Fruit fly (Drosophila melanogaster) whole organism, pupa: ENCODE results near the gene CG42654.

Source experiments
- CG10348 ChIP-seq: fragments of 200-800 bp; sonication (Bioruptor generic); IDR thresholded peaks from 2 replicates; pipeline ENCODE4 v1.3.6; 2022; ENCODE audit warnings: missing biosample characterization, missing genetic modification characterization
- CG12605 ChIP-seq: fragments of 200-800 bp; sonication (Bioruptor generic); IDR thresholded peaks from 2 replicates; pipeline ENCODE4 v1.3.6; 2022; ENCODE audit warnings: missing biosample characterization, missing genetic modification characterization
- CG13204 ChIP-seq: fragments of 200-800 bp; sonication (Bioruptor generic); optimal IDR thresholded peaks from 2 replicates; lab custom pipeline; 2018; ENCODE audit warnings: missing biosample characterization, mild to moderate bottlenecking, missing genetic modification characterization, moderate library complexity
- CG14655 ChIP-seq: fragments of 200-800 bp; sonication (Bioruptor generic); optimal IDR thresholded peaks from 3 replicates; lab custom pipeline; 2017; ENCODE audit warnings: mild to moderate bottlenecking, missing biosample characterization, missing genetic modification reagents, missing genetic modification characterization
- CG15710 ChIP-seq: fragments of 200-800 bp; sonication (Bioruptor generic); optimal IDR thresholded peaks from 2 replicates; lab custom pipeline; 2018; ENCODE audit warnings: missing biosample characterization, mild to moderate bottlenecking, missing genetic modification characterization, moderate library complexity
- CG17806 ChIP-seq: fragments of 200-800 bp; sonication (Bioruptor generic); optimal IDR thresholded peaks from 2 replicates; lab custom pipeline; 2018; ENCODE audit warnings: missing biosample characterization, mild to moderate bottlenecking, missing genetic modification characterization, moderate library complexity
- CG32121 ChIP-seq: fragments of 200-800 bp; sonication (Bioruptor generic); IDR thresholded peaks from 2 replicates; pipeline ENCODE4 v1.3.6; 2022; ENCODE audit warnings: missing biosample characterization, missing genetic modification characterization
- CG34367 ChIP-seq: fragments of 200-800 bp; sonication (Bioruptor generic); optimal IDR thresholded peaks from 2 replicates; lab custom pipeline; 2018; ENCODE audit warnings: missing biosample characterization, mild to moderate bottlenecking, missing genetic modification characterization
- CG4496 ChIP-seq: fragments of 200-800 bp; sonication (Bioruptor generic); IDR thresholded peaks from 3 replicates; pipeline ENCODE4 v1.3.6; 2022; ENCODE audit warnings: missing biosample characterization, missing genetic modification characterization
- CG8159 ChIP-seq: fragments of 200-800 bp; sonication (Bioruptor generic); optimal IDR thresholded peaks from 3 replicates; lab custom pipeline; 2018; ENCODE audit warnings: missing biosample characterization, mild to moderate bottlenecking, missing genetic modification characterization, moderate library complexity
- CG8301 ChIP-seq: fragments of 200-800 bp; sonication (Bioruptor generic); optimal IDR thresholded peaks from 2 replicates; lab custom pipeline; 2018; ENCODE audit warnings: missing biosample characterization, mild to moderate bottlenecking, missing genetic modification characterization
- CG9948 ChIP-seq: fragments of 200-800 bp; sonication (Bioruptor generic); optimal IDR thresholded peaks from 2 replicates; lab custom pipeline; 2018; ENCODE audit warnings: missing biosample characterization, mild to moderate bottlenecking, missing genetic modification characterization, moderate library complexity
- D1 ChIP-seq: fragments of 200-800 bp; sonication (Bioruptor generic); optimal IDR thresholded peaks from 2 replicates; lab custom pipeline; 2018; ENCODE audit warnings: missing biosample characterization, mild to moderate bottlenecking, missing genetic modification characterization, moderate library complexity
- EcR ChIP-seq: fragments of 200-800 bp; sonication (Bioruptor generic); optimal IDR thresholded peaks from 3 replicates; lab custom pipeline; 2019; ENCODE audit warnings: missing biosample characterization, missing genetic modification characterization, mild to moderate bottlenecking, moderate library complexity, missing genetic modification reagents
- Ets98B ChIP-seq: fragments of 200-800 bp; sonication (Bioruptor generic); IDR thresholded peaks from 2 replicates; pipeline ENCODE4 v1.3.6; 2022; ENCODE audit warnings: missing biosample characterization, missing genetic modification characterization
- Pif1A ChIP-seq: fragments of 200-800 bp; sonication (Bioruptor generic); optimal IDR thresholded peaks from 3 replicates; lab custom pipeline; 2016; ENCODE audit warnings: missing biosample characterization, missing genetic modification characterization
- Pif1B ChIP-seq: fragments of 200-800 bp; sonication (Bioruptor generic); optimal IDR thresholded peaks from 3 replicates; lab custom pipeline; 2016; ENCODE audit warnings: missing biosample characterization, missing genetic modification characterization
- Snoo ChIP-seq: fragments of 200-800 bp; sonication (Bioruptor generic); optimal IDR thresholded peaks from 3 replicates; lab custom pipeline; 2017; ENCODE audit warnings: missing biosample characterization, mild to moderate bottlenecking, missing genetic modification characterization, inconsistent platforms
- fd96Ca ChIP-seq: fragments of 200-800 bp; sonication (Bioruptor generic); IDR thresholded peaks from 3 replicates; pipeline ENCODE4 v1.3.6; 2022; ENCODE audit warnings: missing biosample characterization, missing genetic modification characterization
- gl ChIP-seq: fragments of 200-800 bp; sonication (Bioruptor generic); optimal IDR thresholded peaks from 2 replicates; lab custom pipeline; 2018; ENCODE audit warnings: missing biosample characterization, mild to moderate bottlenecking, missing genetic modification characterization
- rn ChIP-seq: fragments of 200-800 bp; sonication (Bioruptor generic); IDR thresholded peaks from 2 replicates; pipeline ENCODE4 v1.3.6; 2022; ENCODE audit warnings: missing biosample characterization, missing genetic modification characterization

CG42654 gene

DNA sequence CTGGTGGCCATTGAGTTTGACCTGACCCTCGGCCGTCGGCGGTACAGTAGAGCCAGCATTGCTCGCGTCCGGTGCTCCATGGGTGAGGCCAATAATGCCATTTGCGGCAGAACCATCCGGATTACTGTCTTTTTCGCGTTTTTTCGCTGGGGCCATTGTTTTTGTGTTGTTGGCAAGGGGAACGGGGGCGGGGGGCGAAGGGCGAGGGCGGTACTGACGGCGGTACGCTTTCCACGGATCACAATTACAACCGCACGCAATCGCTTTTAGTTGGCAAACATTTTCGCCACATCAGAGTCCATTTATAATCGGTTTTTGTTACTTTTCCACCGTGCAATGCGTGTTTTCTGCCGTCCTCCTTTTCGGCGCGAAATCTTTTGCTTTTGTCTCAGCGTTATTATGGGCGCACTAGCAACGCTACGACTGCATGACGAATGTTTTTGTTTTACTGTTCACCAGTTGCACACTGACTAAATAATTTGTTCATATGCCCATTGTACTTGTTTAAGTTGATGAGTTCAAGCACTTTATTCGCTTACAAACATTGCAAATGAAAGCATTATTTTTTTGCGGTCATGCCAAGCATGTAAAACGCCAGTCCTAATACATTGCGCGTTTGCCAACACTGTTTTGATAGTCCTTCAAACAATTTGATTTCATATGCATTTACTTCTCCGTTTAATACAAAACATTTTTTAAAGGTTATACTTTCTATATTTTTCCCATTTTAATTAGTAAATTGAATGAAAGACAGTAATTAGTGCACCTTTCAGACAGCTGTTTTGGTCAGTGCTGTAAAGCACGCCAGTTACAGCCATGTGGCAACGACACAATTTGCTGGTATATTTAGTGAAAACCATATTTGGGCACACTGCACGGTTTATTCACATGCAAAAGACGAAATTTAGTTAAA, 31.2 kb downstream of the CG42654 start, which contains the start of gene Pfdn6:
Gene Pfdn6 (plus strand): TSS at position 839 of the 913 bp plus-strand sequence.
- TF ChIP-seq Snoo (tag; lab: Kevin White, UChicago) (peak; percentile 35), CG12605 (GFP tag; lab: Robert Waterston, UW) (no peak), Pif1A (GFP tag; lab: Kevin White, UChicago) (no peak), D1 (tag; lab: Kevin White, UChicago) (no peak), EcR (GFP tag; lab: Kevin White, UChicago) (no peak), Ets98B (GFP tag; lab: Robert Waterston, UW) (peak; percentile 72), CG8301 (tag; lab: Kevin White, UChicago) (no peak), CG32121 (GFP tag; lab: Robert Waterston, UW) (peak; percentile 75), CG15710 (tag; lab: Kevin White, UChicago) (peak; percentile 57), CG10348 (GFP tag; lab: Robert Waterston, UW) (no peak), fd96Ca (GFP tag; lab: Robert Waterston, UW) (peak; percentile 92), CG9948 (peak; percentile 18), Pif1B (GFP tag; lab: Kevin White, UChicago) (no peak), gl (no peak), CG17806 (tag; lab: Kevin White, UChicago) (peak; percentile 21), CG14655 (no peak), CG13204 (GFP tag; lab: Kevin White, UChicago) (no peak), CG4496 (GFP tag; lab: Robert Waterston, UW) (peak; percentile 61; the same call in 2 of the 3 replicates), CG34367 (tag; lab: Kevin White, UChicago) (peak; percentile 20), rn (GFP tag; lab: Robert Waterston, UW) (0 out of 2 replicates have a peak, but pooled peaks have one; percentile 38), CG8159 (tag; lab: Kevin White, UChicago) (no peak)

DNA sequence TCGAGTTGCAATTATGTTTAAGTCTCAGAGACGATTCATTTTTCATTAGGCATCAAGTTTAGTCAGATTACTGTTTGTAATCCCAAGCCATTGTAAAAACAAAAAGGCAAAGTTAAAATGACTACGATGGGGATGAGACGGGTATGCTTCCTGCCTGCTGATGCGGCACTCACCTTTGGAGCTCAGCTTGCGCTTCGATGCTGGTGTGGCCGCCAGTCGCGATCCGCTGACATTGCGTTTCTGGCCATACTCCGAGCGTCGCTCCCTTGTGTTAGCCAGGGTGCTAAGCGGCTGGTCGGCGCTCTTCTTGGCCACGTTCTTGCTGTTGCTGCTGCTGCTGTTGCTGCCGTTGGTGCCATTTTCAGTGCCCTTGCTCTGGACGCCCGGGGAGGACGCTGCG, 34.3 kb downstream of the CG42654 start:
- TF ChIP-seq CG34367 (tag; lab: Kevin White, UChicago) = no peak
- no peak for TF ChIP-seq gl
- no peak for TF ChIP-seq EcR (GFP tag; lab: Kevin White, UChicago)
- no peak for TF ChIP-seq CG13204 (GFP tag; lab: Kevin White, UChicago)

DNA sequence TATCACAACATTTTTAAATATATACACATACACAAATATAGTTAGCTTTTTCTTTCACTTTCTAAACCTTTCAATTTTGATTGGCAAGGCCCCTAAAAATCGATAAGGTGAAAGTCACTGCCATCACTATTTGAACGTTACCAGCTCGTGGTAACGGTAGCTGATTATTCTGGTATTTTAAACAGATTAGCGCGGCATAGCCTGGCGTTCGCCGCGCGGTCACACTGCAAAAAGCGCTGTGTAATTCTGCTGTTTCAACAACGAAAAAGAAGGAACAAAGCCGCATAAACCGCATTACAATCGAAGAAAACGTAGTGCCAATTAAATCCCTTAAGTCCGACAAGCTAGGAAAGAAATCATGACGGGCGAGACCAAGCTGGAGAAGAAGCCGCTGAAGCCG, 39.5 kb downstream of the CG42654 start, which contains the start of gene Rpn1:
Gene Rpn1 (plus strand): TSS at position 219 of the 400 bp plus-strand sequence.
- TF ChIP-seq EcR (GFP tag; lab: Kevin White, UChicago) (peak; percentile 5), CG4496 (GFP tag; lab: Robert Waterston, UW) (peak; percentile 44; the same call in 1 of the 3 replicates), CG34367 (tag; lab: Kevin White, UChicago) (no peak), CG15710 (tag; lab: Kevin White, UChicago) (no peak)

- TF ChIP-seq CG32121 (GFP tag; lab: Robert Waterston, UW) (no peak), Pif1B (GFP tag; lab: Kevin White, UChicago) (no peak), CG8159 (tag; lab: Kevin White, UChicago) (no peak), CG10348 (GFP tag; lab: Robert Waterston, UW) (no peak), Snoo (tag; lab: Kevin White, UChicago) (no peak)
Observed at dm6 chr3L:19913328-19913936, 40.9 kb downstream of the CG42654 start, which contains the start of gene Mtr3. Gene Mtr3, minus strand, starts transcription at chr3L:19913715.

- TF ChIP-seq CG12605 (GFP tag; lab: Robert Waterston, UW) (no peak), CG32121 (GFP tag; lab: Robert Waterston, UW) (no peak), CG4496 (GFP tag; lab: Robert Waterston, UW) (no peak; the same call in 2 of the 3 replicates), Pif1B (GFP tag; lab: Kevin White, UChicago) (no peak), EcR (GFP tag; lab: Kevin White, UChicago) (no peak), Snoo (tag; lab: Kevin White, UChicago) (peak; percentile 21), rn (GFP tag; lab: Robert Waterston, UW) (no peak), CG15710 (tag; lab: Kevin White, UChicago) (peak; percentile 10), CG17806 (tag; lab: Kevin White, UChicago) (no peak), Pif1A (GFP tag; lab: Kevin White, UChicago) (no peak), fd96Ca (GFP tag; lab: Robert Waterston, UW) (no peak), CG34367 (tag; lab: Kevin White, UChicago) (no peak), Ets98B (GFP tag; lab: Robert Waterston, UW) (peak; percentile 20; the same call in 1 of the 2 replicates), CG13204 (GFP tag; lab: Kevin White, UChicago) (no peak)
Observed at dm6 chr3L:19910054-19910414, 44.3 kb downstream of the CG42654 start, which contains the start of the genes Mi-2 and Prp3. Gene Mi-2, minus strand, starts transcription at chr3L:19910215. Gene Prp3, plus strand, starts transcription at chr3L:19910300.
